Worm (Caenorhabditis elegans): Measurements from ENCODE around the gene Y69E1A.5.
"Not testable (repeated sequence)": the region's sequence is repeated elsewhere in the genome, so short reads cannot be mapped to it uniquely, and the experiment has no call there.

The Y69E1A.5 gene

ce11 chrIV:10964688-10965087, 7.2 kb upstream of the Y69E1A.5 start:
- no peak for TF ChIP-seq unc-62 (GFP tag; optimal IDR thresholded peaks at IDR 0.05)

DNA sequence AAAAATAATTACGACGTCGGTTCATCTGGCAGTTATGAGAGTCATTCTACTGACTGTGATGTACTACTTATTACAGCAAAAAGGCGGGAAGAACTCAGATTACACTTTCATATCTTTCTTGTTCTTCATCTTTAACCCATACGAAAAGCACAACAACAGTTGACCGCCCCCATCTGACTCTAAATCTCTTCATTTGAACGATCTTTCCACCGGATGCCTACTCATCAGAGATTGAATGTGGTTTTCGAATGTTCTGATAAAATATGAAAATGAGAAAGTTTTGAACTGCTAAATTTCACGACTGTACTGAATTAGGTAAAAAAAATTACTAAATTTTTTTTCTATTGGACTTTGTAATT, 754 bp upstream of the Y69E1A.5 start, which contains the start of gene sri-19:
Gene sri-19, plus strand, starts transcription at position 143 of the 359 bp plus-strand sequence.
- no peak for TF ChIP-seq unc-62 (GFP tag; optimal IDR thresholded peaks at IDR 0.05)

- TF ChIP-seq unc-62 (GFP tag; optimal IDR thresholded peaks at IDR 0.05) = not testable (repeated sequence)
Measured at ce11 chrIV:10954955-10955354, 2.5 kb downstream of the Y69E1A.5 start, which contains the start of gene Y69E1A.4. Gene Y69E1A.4, plus strand, starts transcription at chrIV:10955255.

DNA sequence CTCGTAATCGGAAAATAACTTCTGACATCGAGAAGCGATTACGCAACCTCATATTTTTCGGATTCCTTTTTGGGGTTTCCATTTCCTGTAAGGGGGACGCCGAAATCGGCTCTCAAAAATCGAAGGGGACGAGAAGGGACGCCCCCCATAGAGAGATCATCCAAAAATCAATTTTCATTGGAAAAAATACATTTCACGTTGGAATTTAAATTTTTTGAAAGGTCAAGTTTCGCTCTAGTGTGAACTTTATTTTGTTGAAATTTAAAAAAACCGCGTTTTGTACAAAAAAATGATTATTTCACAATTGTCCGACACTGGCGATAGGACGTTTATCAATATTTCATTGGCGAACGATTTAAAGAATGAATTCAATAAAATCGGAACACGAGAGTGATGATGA, 5.5 kb downstream of the Y69E1A.5 start, which contains the start of gene Y69E1A.3:
Gene Y69E1A.3, plus strand, starts transcription at position 301 of the 400 bp plus-strand sequence.
- no peak for TF ChIP-seq unc-62 (GFP tag; optimal IDR thresholded peaks at IDR 0.05)

- TF ChIP-seq unc-62 (GFP tag; optimal IDR thresholded peaks at IDR 0.05) = no peak
Measured at ce11 chrIV:10950363-10951214, 6.9 kb downstream of the Y69E1A.5 start.

- TF ChIP-seq unc-62 (GFP tag; optimal IDR thresholded peaks at IDR 0.05) = no peak
Measured at ce11 chrIV:10949510-10949909, 7.9 kb downstream of the Y69E1A.5 start, which contains the start of gene nsph-3.1. Gene nsph-3.1, plus strand, starts transcription at chrIV:10949810.

- TF ChIP-seq unc-62 (GFP tag; optimal IDR thresholded peaks at IDR 0.05) = no peak
Measured at ce11 chrIV:10948797-10949196, 8.7 kb downstream of the Y69E1A.5 start, which contains the start of gene Y69E1A.1. Gene Y69E1A.1, minus strand, starts transcription at chrIV:10948897.

DNA sequence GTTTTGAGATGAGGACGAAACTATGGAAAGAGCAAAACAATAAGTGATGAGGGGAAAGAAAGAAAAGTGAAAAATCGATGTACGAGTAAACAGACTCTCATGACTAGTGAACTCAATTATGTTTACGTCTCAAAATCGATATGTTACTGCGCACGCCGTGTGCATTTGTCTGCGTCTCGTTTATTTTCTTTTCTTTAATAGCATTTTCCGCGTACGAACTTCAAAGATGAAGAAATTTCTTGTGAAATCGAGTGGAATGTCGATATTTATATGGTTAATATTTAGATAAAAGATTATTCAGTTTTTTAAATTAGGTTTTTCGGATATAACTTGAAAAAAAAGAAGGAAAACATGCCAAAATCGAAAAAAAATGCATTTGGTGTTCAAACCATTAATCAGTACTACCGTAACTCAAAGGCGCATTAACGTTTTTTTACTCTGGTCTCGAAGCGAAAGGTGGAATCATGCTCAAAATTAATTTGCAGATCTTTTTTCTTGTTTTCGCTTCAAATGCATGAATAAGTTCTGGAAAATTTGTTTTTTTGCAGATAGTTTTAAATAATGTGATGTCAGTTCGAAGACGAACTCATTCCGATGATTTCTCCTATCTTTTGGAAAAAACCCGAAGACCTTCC, 20.4 kb downstream of the Y69E1A.5 start, which contains the start of gene fic-1:
Gene fic-1, plus strand, starts transcription at position 549 of the 635 bp plus-strand sequence.
- no peak for TF ChIP-seq unc-62 (GFP tag; optimal IDR thresholded peaks at IDR 0.05)

DNA sequence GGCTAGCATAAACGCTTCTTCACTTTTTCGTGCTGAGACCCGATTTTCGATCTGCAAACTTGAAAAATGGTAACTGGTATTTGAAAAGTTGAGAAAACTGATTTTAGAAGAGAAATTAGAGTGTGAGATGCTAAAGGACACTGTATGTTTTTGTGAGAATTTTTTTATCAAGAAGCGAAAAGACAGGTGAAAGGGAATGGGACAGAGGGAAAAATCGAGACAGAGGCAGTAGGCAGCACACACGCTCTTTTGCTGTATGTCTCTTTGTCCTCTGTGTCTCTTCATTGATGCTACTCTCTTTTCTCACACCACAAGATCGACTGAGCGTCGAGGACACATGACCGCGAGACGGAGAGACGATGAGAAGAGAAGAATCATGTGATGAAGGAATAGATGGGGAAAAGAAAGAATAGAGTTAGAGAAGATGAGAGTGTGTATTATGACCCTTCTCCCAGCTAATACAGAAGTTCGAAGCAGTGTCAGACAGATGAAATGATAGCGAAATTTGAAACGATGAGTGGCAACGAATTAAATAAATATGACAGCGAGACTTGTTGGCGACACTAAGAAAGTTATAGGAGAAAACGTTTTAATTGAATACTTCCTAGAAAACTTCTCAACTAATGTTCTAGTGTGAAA, 21.5 kb downstream of the Y69E1A.5 start, which contains the start of gene lgg-2:
Gene lgg-2, minus strand, starts transcription at position 51 of the 639 bp plus-strand sequence.
- no peak for TF ChIP-seq unc-62 (GFP tag; optimal IDR thresholded peaks at IDR 0.05)

DNA sequence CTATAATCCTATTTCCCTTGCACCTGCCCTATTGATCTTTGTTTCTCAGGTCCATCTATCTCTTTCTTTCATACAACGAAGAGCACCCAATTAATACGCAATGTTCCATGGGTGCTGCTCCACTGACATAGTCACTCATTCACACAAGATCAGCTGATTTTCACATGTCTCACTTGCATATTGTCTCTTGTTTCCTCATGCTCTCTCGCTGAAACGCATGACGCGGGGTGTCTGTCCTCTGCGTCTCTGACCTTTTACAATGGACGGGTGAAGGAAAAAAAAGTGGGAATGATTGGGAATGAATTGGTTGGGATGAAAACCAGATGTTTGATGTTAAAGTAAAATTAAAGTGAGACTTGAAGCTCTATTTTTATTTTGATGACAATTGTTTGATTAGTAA, 22.1 kb downstream of the Y69E1A.5 start:
- TF ChIP-seq unc-62 (GFP tag; optimal IDR thresholded peaks at IDR 0.05) = no peak

DNA sequence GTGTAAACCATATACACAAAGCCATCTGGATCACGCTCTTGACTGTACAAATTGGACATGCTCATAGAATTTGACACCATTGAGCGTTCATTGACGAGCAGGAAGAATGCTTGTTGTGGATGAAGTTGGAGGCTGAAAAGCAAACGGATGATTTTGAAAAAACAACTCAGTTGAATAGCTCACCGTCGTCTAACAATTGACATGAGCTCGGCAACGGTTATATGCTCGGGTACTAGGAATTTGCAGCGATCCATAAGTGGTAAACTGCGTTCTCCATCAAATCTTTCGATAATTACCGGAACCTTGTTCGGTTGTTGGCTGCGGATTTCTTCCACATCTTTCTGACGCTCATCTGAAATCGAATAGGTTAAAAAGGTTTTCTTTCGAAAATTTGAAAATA, 22.7 kb downstream of the Y69E1A.5 start:
- no peak for TF ChIP-seq unc-62 (GFP tag; optimal IDR thresholded peaks at IDR 0.05)

ce11 chrIV:10933777-10934546, 23.5 kb downstream of the Y69E1A.5 start:
- no peak for TF ChIP-seq unc-62 (GFP tag; optimal IDR thresholded peaks at IDR 0.05)

ce11 chrIV:10933062-10933552, 24.3 kb downstream of the Y69E1A.5 start, which contains the start of the genes dnc-1 and lsm-7:
Gene dnc-1, minus strand, starts transcription at chrIV:10933203.
Gene lsm-7, plus strand, starts transcription at chrIV:10933502.
- no peak for TF ChIP-seq unc-62 (GFP tag; optimal IDR thresholded peaks at IDR 0.05)

DNA sequence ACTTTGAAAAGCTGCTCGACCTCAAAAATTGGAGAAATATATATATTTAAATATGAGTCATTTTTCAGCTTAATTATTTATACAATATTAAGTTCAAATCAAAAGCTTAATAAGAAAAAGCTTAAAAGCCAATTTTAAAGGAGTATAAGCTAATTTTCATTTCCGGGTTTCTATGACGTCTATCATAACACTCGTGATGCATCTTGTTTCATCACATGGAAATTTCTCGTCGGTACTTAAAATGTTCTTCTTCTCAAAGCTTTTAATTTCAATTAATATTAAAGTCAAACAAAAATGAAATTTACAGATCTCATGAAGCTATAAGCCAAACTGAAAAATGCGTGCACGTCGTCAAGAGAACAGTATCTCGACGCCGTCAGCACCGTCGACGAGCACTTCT, 37.7 kb downstream of the Y69E1A.5 start, which contains the start of gene rbr-2:
Gene rbr-2, plus strand, starts transcription at position 301 of the 400 bp plus-strand sequence.
- no peak for TF ChIP-seq unc-62 (GFP tag; optimal IDR thresholded peaks at IDR 0.05)

All from whole organism, dauer.